Worm (Caenorhabditis elegans): ENCODE results near the gene H12D21.10.

ce11 chrV:14942898-14943297 is 43.3 kb downstream of the H12D21.10 start:
- TF ChIP-seq mml-1 (tag; optimal IDR thresholded peaks at IDR 0.05), result no peak
- TF ChIP-seq eor-1 (tag; optimal IDR thresholded peaks at IDR 0.05), result no peak
- no peak for TF ChIP-seq elt-2 (tag; optimal IDR thresholded peaks at IDR 0.05)
- no peak for TF ChIP-seq mdl-1 (tag; optimal IDR thresholded peaks at IDR 0.05)
- no peak for TF ChIP-seq fkh-10 (GFP tag; optimal IDR thresholded peaks at IDR 0.05)
- TF ChIP-seq zag-1 (tag; optimal IDR thresholded peaks at IDR 0.05), result no peak

All from whole organism, L3 larva.